Fruit fly (Drosophila melanogaster): ENCODE data around the gene CG11438.

DNA sequence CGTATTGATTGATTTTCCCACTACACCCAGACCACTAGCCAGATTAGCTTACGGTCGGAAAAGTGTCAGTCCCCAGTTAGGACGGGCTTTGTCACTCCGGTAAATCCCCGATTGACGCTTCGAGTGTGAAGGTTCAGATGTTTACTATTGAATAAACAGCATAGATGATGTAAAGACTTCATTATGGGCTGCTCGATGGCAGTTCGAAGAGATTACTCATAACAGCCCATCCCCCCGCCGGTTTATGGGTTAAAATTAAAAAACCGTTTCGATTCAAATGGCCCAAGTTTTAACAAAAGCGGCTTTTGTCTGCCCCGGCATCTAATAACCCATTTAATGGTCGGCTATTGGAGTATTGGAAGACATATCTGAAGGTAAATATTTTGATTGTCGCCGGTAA lies 28.3 kb upstream of the CG11438 start:
- TF ChIP-seq CG8478 (optimal IDR thresholded peaks at IDR 0.05): no peak
- TF ChIP-seq CTCF (optimal IDR thresholded peaks at IDR 0.05): no peak

All from S2 (cell line).